Fruit fly (Drosophila melanogaster): ENCODE results near the gene kmr.

The kmr gene

dm6 chr3R:13715012-13715673 lies at the start of gene kmr (continued):
- no peak for TF ChIP-seq CHES-1-like (GFP tag; optimal IDR thresholded peaks at IDR 0.05)
- TF ChIP-seq Stat92E (GFP tag; optimal IDR thresholded peaks at IDR 0.05), result peak in 1 of 3 experiments; percentile 70
- no peak for TF ChIP-seq Atf-2 (GFP tag; optimal IDR thresholded peaks at IDR 0.05)
- TF ChIP-seq CG17612 (GFP tag; IDR thresholded peaks at IDR 0.05), result no peak
- TF ChIP-seq CG12659 (GFP tag; optimal IDR thresholded peaks at IDR 0.05), result peak; percentile 24
- peak; percentile 32 for TF ChIP-seq CG10267 (tag; optimal IDR thresholded peaks at IDR 0.05)
- TF ChIP-seq Poxn (GFP tag; IDR thresholded peaks at IDR 0.05), result no peak
- TF ChIP-seq ranshi (GFP tag; IDR thresholded peaks at IDR 0.05), result peak; percentile 26; the same call in 1 of the 2 replicates
- TF ChIP-seq run (tag; optimal IDR thresholded peaks at IDR 0.05), result peak; percentile 24
- TF ChIP-seq Xrp1 (GFP tag; IDR thresholded peaks at IDR 0.05), result no peak; the same call in 1 of the 2 replicates
- TF ChIP-seq TFAM (GFP tag; optimal IDR thresholded peaks at IDR 0.05), result no peak
- no peak for TF ChIP-seq CG4617 (GFP tag; optimal IDR thresholded peaks at IDR 0.05; ENCODE audit: borderline replicate concordance)
- no peak for TF ChIP-seq CG2712 (tag; optimal IDR thresholded peaks at IDR 0.05)
- peak; percentile 55; the same call in 1 of the 2 replicates for TF ChIP-seq Drgx (GFP tag; IDR thresholded peaks at IDR 0.05)
- TF ChIP-seq pum (GFP tag; optimal IDR thresholded peaks at IDR 0.05), result no peak
- TF ChIP-seq Dp (GFP tag; optimal IDR thresholded peaks at IDR 0.05), result no peak
- TF ChIP-seq Dip3 (GFP tag; optimal IDR thresholded peaks at IDR 0.05), result no peak
- no peak for TF ChIP-seq hbn (GFP tag; IDR thresholded peaks at IDR 0.05; ENCODE audit: partially characterized antibody)
- no peak for TF ChIP-seq dati (GFP tag; IDR thresholded peaks at IDR 0.05)
- no peak for TF ChIP-seq al (GFP tag; IDR thresholded peaks at IDR 0.05)
- peak; percentile 77 for TF ChIP-seq Fer1 (GFP tag; optimal IDR thresholded peaks at IDR 0.05)
- peak; percentile 47 for TF ChIP-seq HmgZ (tag; optimal IDR thresholded peaks at IDR 0.05)
- TF ChIP-seq D19A (tag; optimal IDR thresholded peaks at IDR 0.05), result peak; percentile 14
- no peak for TF ChIP-seq Aef1 (GFP tag; IDR thresholded peaks at IDR 0.05)
- peak; percentile 20 for TF ChIP-seq Nf-YB (GFP tag; optimal IDR thresholded peaks at IDR 0.05)
- peak; percentile 14; the same call in 1 of the 2 replicates for TF ChIP-seq nerfin-2 (GFP tag; IDR thresholded peaks at IDR 0.05; ENCODE audit: partially characterized antibody)
- no peak for TF ChIP-seq exex (tag; optimal IDR thresholded peaks at IDR 0.05)
- TF ChIP-seq CG34376 (GFP tag; optimal IDR thresholded peaks at IDR 0.05), result peak; percentile 78
- TF ChIP-seq twi (tag; optimal IDR thresholded peaks at IDR 0.05), result no peak
- TF ChIP-seq emc (GFP tag; optimal IDR thresholded peaks at IDR 0.05), result no peak
- peak; percentile 78 for TF ChIP-seq Med (GFP tag)
- no peak for TF ChIP-seq dmrt11E (tag; optimal IDR thresholded peaks at IDR 0.05)
- TF ChIP-seq repo (GFP tag; optimal IDR thresholded peaks at IDR 0.05), result peak; percentile 15
- TF ChIP-seq salm (tag; optimal IDR thresholded peaks at IDR 0.05), result peak; percentile 5
- TF ChIP-seq CG16813 (GFP tag; IDR thresholded peaks at IDR 0.05; ENCODE audit: partially characterized antibody), result no peak
- TF ChIP-seq Usf (GFP tag; optimal IDR thresholded peaks at IDR 0.05), result no peak
- TF ChIP-seq Dll (GFP tag; IDR thresholded peaks at IDR 0.05; ENCODE audit: partially characterized antibody), result 0 out of 4 replicates have a peak, but pooled peaks have one; percentile 16
- no peak for TF ChIP-seq Oli (tag; optimal IDR thresholded peaks at IDR 0.05)
- no peak for TF ChIP-seq CG4820 (GFP tag; optimal IDR thresholded peaks at IDR 0.05)
- peak; percentile 13 for TF ChIP-seq Hey (tag; optimal IDR thresholded peaks at IDR 0.05)
- no peak for TF ChIP-seq CG12744 (GFP tag; optimal IDR thresholded peaks at IDR 0.05)
- no peak for TF ChIP-seq bab2 (GFP tag; optimal IDR thresholded peaks at IDR 0.05)
- no peak for TF ChIP-seq slou (GFP tag; optimal IDR thresholded peaks at IDR 0.05)
- TF ChIP-seq HHEX (GFP tag; optimal IDR thresholded peaks at IDR 0.05), result peak; percentile 62
- peak; percentile 13 for TF ChIP-seq grn (GFP tag; optimal IDR thresholded peaks at IDR 0.05)
- peak; percentile 38 for TF ChIP-seq NC2β (GFP tag; optimal IDR thresholded peaks at IDR 0.05)
- peak; percentile 12 for TF ChIP-seq oc (tag; optimal IDR thresholded peaks at IDR 0.05)
- TF ChIP-seq CG3847 (GFP tag; IDR thresholded peaks at IDR 0.05), result no peak
- no peak for TF ChIP-seq Hr78 (GFP tag; optimal IDR thresholded peaks at IDR 0.05)
